Worm (Caenorhabditis elegans) whole organism, L1 larva: ENCODE measurements around the gene F40F8.12.

Experiments
- C34B4.2 ChIP-seq: sonication (generic microtip); optimal IDR thresholded peaks from 2 replicates; lab custom pipeline; 2017; ENCODE audit warnings: mild to moderate bottlenecking, missing genetic modification characterization, missing compliant biosample characterization
- blmp-1 ChIP-seq: fragments of 150-350 bp; optimal IDR thresholded peaks from 2 replicates; lab custom pipeline; 2014; ENCODE audit warnings: missing biosample characterization, missing genetic modification characterization
- ceh-88 ChIP-seq: fragments of 200-800 bp; sonication (Bioruptor generic); IDR thresholded peaks from 2 replicates; pipeline ENCODE4 v1.3.6; 2022; ENCODE audit warnings: missing genetic modification characterization, missing compliant biosample characterization
- ceh-90 ChIP-seq: sonication (generic microtip); optimal IDR thresholded peaks from 2 replicates; lab custom pipeline; 2016; ENCODE audit warnings: missing genetic modification characterization, missing compliant biosample characterization
- dpl-1 ChIP-seq, 3 experiments: fragments of 150-350 bp in 2 of 3; sonication (generic microtip) in 1 of 3; optimal IDR thresholded peaks; 2 replicates each; lab custom pipeline; 2014 to 2017; ENCODE audit warnings: missing biosample characterization in 3 of 3, missing genetic modification characterization in 3 of 3, missing genetic modification reagents in 3 of 3
- efl-1 ChIP-seq, 4 experiments: fragments of 150-350 bp; optimal IDR thresholded peaks in 3 of 4; peaks in 1 of 4; 1 replicate in 1 of 4; 2 replicates in 3 of 4; lab custom pipeline; 2014; ENCODE audit warnings: missing biosample characterization in 2 of 4, missing genetic modification characterization in 2 of 4, missing genetic modification reagents in 2 of 4
- efl-3 ChIP-seq: fragments of 200-800 bp; sonication (Bioruptor generic); optimal IDR thresholded peaks from 2 replicates; lab custom pipeline; 2018; ENCODE audit warnings: mild to moderate bottlenecking, missing genetic modification characterization, missing compliant biosample characterization
- egl-13 ChIP-seq: sonication (generic microtip); optimal IDR thresholded peaks from 2 replicates; lab custom pipeline; 2016; ENCODE audit warnings: missing genotype, missing genetic modification reagents, missing genetic modification characterization, missing compliant biosample characterization
- egl-27 ChIP-seq, 2 experiments: fragments of 150-350 bp in 1 of 2; sonication (generic microtip); optimal IDR thresholded peaks; 3 replicates each; lab custom pipeline; 2017 to 2018; ENCODE audit warnings: missing biosample characterization in 2 of 2, missing genetic modification characterization in 2 of 2, missing genetic modification reagents in 2 of 2
- elt-2 ChIP-seq: sonication (generic microtip); optimal IDR thresholded peaks from 2 replicates; lab custom pipeline; 2016; ENCODE audit warnings: missing genetic modification characterization, mild to moderate bottlenecking, inconsistent platforms, missing compliant biosample characterization, missing genetic modification reagents
- elt-3 ChIP-seq, 6 experiments: fragments of 150-350 bp in 1 of 6; sonication (generic microtip); optimal IDR thresholded peaks; 2 replicates each; lab custom pipeline; 2017 to 2018; ENCODE audit warnings: missing biosample characterization in 6 of 6, missing genetic modification characterization in 6 of 6, inconsistent platforms in 1 of 6
- ets-5 ChIP-seq: fragments of 200-800 bp; sonication (Bioruptor generic); IDR thresholded peaks from 2 replicates; pipeline ENCODE4 v1.3.6; 2022; ENCODE audit warnings: missing genetic modification characterization, missing compliant biosample characterization
- grh-1 ChIP-seq: fragments of 200-800 bp; sonication (Bioruptor generic); IDR thresholded peaks from 2 replicates; pipeline ENCODE4 v1.3.6; 2022; ENCODE audit warnings: missing genetic modification reagents, missing genetic modification characterization, missing compliant biosample characterization
- irx-1 ChIP-seq: sonication (generic microtip); optimal IDR thresholded peaks from 2 replicates; lab custom pipeline; 2016; ENCODE audit warnings: missing genetic modification characterization, missing compliant biosample characterization
- isw-1 ChIP-seq: fragments of 200-800 bp; sonication (Bioruptor generic); IDR thresholded peaks from 2 replicates; pipeline ENCODE4 v1.3.6; 2022; ENCODE audit warnings: missing genetic modification characterization, missing compliant biosample characterization
- lin-35 ChIP-seq, 2 experiments: fragments of 150-350 bp; optimal IDR thresholded peaks; 2 replicates each; lab custom pipeline; 2014; ENCODE audit warnings: missing biosample characterization in 2 of 2, missing genetic modification characterization in 2 of 2, missing genetic modification reagents in 2 of 2
- lir-3 ChIP-seq: sonication (generic microtip); optimal IDR thresholded peaks from 2 replicates; lab custom pipeline; 2016; ENCODE audit warnings: mild to moderate bottlenecking, missing genetic modification characterization, moderate library complexity, missing compliant biosample characterization; ENCODE audit not compliant: poor library complexity
- lsy-2 ChIP-seq, 2 experiments: fragments of 150-350 bp; optimal IDR thresholded peaks; 2 replicates each; lab custom pipeline; 2014; ENCODE audit warnings: missing biosample characterization in 2 of 2, missing genetic modification characterization in 2 of 2
- mab-9 ChIP-seq: fragments of 200-800 bp; sonication (Bioruptor generic); IDR thresholded peaks from 2 replicates; pipeline ENCODE4 v1.3.6; 2022; ENCODE audit warnings: missing genetic modification reagents, missing genetic modification characterization, missing compliant biosample characterization
- mdl-1 ChIP-seq, 2 experiments: fragments of 150-350 bp; optimal IDR thresholded peaks; 2 replicates each; lab custom pipeline; 2014 to 2017; ENCODE audit warnings: missing biosample characterization in 2 of 2, missing genetic modification characterization in 2 of 2, inconsistent platforms in 1 of 2
- mef-2 ChIP-seq: fragments of 150-350 bp; optimal IDR thresholded peaks from 2 replicates; lab custom pipeline; 2014; ENCODE audit warnings: missing biosample characterization, missing genetic modification characterization
- nhr-19 ChIP-seq: fragments of 200-800 bp; sonication (Bioruptor generic); conservative IDR thresholded peaks from 2 replicates; pipeline ENCODE4 v1.3.6; 2022; ENCODE audit warnings: missing genetic modification characterization, missing compliant biosample characterization
- nhr-28 ChIP-seq: fragments of 150-350 bp; optimal IDR thresholded peaks from 2 replicates; lab custom pipeline; 2014; ENCODE audit warnings: missing biosample characterization, missing genetic modification characterization
- nhr-47 ChIP-seq: sonication (generic microtip); optimal IDR thresholded peaks from 2 replicates; lab custom pipeline; 2016; ENCODE audit warnings: mild to moderate bottlenecking, missing genetic modification characterization, moderate library complexity, missing compliant biosample characterization
- nhr-84 ChIP-seq: sonication (generic microtip); optimal IDR thresholded peaks from 2 replicates; lab custom pipeline; 2017; ENCODE audit warnings: missing biosample characterization, missing genetic modification characterization
- nhr-90 ChIP-seq: sonication (generic microtip); optimal IDR thresholded peaks from 2 replicates; lab custom pipeline; 2016; ENCODE audit warnings: mild to moderate bottlenecking, missing genetic modification characterization, missing compliant biosample characterization; ENCODE audit not compliant: poor library complexity
- snu-23 ChIP-seq: sonication (generic microtip); optimal IDR thresholded peaks from 2 replicates; lab custom pipeline; 2016; ENCODE audit warnings: missing genetic modification characterization, missing compliant biosample characterization
- sup-37 ChIP-seq: fragments of 200-800 bp; sonication (Bioruptor generic); optimal IDR thresholded peaks from 2 replicates; lab custom pipeline; 2018; ENCODE audit warnings: mild to moderate bottlenecking, missing genetic modification characterization, missing compliant biosample characterization
- tbx-2 ChIP-seq: sonication (generic microtip); optimal IDR thresholded peaks from 2 replicates; lab custom pipeline; 2016; ENCODE audit warnings: missing genetic modification characterization, missing compliant biosample characterization
- unc-30 ChIP-seq: sonication (generic microtip); optimal IDR thresholded peaks from 2 replicates; lab custom pipeline; 2017; ENCODE audit warnings: missing biosample characterization, missing genetic modification characterization
- unc-62 ChIP-seq: fragments of 150-350 bp; optimal IDR thresholded peaks from 2 replicates; lab custom pipeline; 2014; ENCODE audit warnings: missing biosample characterization, missing genetic modification reagents, missing genetic modification characterization
- vab-15 ChIP-seq: sonication (generic microtip); optimal IDR thresholded peaks from 2 replicates; lab custom pipeline; 2017; ENCODE audit warnings: missing genotype, mild to moderate bottlenecking, missing genetic modification characterization, missing compliant biosample characterization
- zip-4 ChIP-seq: fragments of 200-800 bp; sonication (Bioruptor generic); optimal IDR thresholded peaks from 2 replicates; lab custom pipeline; 2018; ENCODE audit warnings: mild to moderate bottlenecking, missing genetic modification characterization, moderate library complexity, missing compliant biosample characterization

The F40F8.12 gene

DNA sequence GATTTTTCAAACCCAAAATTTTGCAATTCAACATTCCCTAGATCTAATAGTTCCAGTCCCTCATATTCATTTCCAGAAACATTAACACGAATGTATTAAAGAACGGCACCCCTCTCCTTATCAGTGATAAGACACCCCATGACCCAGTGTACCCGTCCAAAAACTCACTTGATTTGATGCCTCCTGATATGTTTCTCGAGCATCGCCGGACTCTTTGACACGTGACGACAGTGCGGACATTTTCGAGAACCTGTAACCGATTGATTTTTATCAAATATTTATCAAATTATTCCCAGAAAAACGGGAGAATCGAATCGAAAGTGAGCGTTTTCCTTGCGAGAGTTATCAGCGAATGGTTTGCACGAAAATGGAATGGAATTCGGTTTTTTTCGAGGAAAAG, 21.4 kb downstream of the F40F8.12 start (continued):
- TF ChIP-seq mef-2 (tag; lab: Kevin White, UChicago) (no peak), grh-1 (GFP tag; lab: Robert Waterston, UW) (no peak), irx-1 (tag; lab: Kevin White, UChicago) (no peak), mdl-1 (tag; optimal IDR thresholded peaks at IDR 0.05; lab: Kevin White, UChicago) (peak in 1 of 2 experiments; percentile 40), elt-3 (tag; optimal IDR thresholded peaks at IDR 0.05; lab: Kevin White, UChicago) (no peak), efl-1 (optimal IDR thresholded peaks at IDR 0.05; lab: Kevin White, UChicago) (no peak), efl-1 (GFP tag; optimal IDR thresholded peaks at IDR 0.05 in 1 of 2; lab: Kevin White, UChicago) (peak in 1 of 2 experiments; percentile 41), sup-37 (no peak), blmp-1 (tag; lab: Kevin White, UChicago) (no peak), dpl-1 (GFP tag; optimal IDR thresholded peaks at IDR 0.05; lab: Kevin White, UChicago) (no peak), lin-35 (GFP tag; optimal IDR thresholded peaks at IDR 0.05; lab: Kevin White, UChicago) (peak in 1 of 2 experiments; percentile 52)
- TF ChIP-seq, all 84 proteins: peak for 6

DNA sequence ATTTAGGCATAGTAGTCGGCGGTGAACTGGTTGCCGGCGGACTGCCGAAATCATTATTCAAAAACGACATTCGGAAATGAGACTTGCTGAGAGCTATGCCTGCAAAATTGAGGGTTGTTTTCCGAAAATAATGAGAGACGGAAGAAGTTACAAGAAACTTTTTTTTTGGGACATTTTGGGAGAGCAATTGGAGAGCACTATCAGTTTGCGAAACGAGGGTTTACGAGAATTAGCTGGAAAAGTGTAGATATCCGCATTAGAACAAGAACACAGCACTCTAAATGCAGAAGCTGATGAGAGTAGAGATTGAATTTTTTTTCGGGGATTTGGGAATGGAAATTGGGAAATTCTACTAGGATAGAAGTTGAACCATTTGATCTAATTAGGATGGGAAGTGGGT, 22.9 kb downstream of the F40F8.12 start, which contains the start of gene pqm-1:
Gene pqm-1 (minus strand): TSS at position 101 of the 400 bp plus-strand sequence.
- TF ChIP-seq mdl-1 (tag; optimal IDR thresholded peaks at IDR 0.05; lab: Kevin White, UChicago) (no peak), egl-27 (tag; optimal IDR thresholded peaks at IDR 0.05; lab: Kevin White, UChicago) (no peak), vab-15 (tag; lab: Kevin White, UChicago) (no peak), isw-1 (GFP tag; lab: Robert Waterston, UW) (no peak), nhr-90 (no peak), nhr-28 (tag; lab: Kevin White, UChicago) (no peak), unc-30 (no peak), zip-4 (GFP tag; lab: Kevin White, UChicago) (no peak), nhr-47 (tag; lab: Kevin White, UChicago) (no peak), lir-3 (tag; lab: Kevin White, UChicago) (no peak), C34B4.2 (no peak), snu-23 (GFP tag; lab: Kevin White, UChicago) (no peak), efl-3 (no peak), ceh-90 (tag; lab: Kevin White, UChicago) (no peak), irx-1 (tag; lab: Kevin White, UChicago) (no peak), mab-9 (GFP tag; lab: Robert Waterston, UW) (no peak), egl-13 (tag; lab: Kevin White, UChicago) (no peak)

DNA sequence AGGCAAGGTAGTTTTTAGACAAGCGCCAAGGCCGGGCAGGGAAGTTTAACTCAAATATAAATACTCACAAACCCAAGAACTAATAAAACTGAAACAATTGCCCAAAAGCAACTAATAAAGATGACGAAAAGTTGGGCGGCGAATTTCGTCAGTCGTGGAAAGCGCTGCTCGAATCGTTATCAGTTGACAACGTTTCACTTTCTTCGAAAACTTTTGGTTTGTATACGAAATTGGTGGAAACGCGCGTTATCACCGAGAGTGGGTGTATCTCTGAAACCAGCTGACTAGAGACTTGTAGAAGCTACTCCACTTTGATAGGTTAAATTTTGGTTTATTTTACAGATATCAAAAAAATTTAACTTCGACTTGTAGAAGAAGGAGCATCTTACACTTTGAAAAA, 23.5 kb downstream of the F40F8.12 start:
- TF ChIP-seq elt-2, result peak; percentile 9
- TF ChIP-seq efl-3, result no peak
- TF ChIP-seq, all 84 proteins: peak for 1

DNA sequence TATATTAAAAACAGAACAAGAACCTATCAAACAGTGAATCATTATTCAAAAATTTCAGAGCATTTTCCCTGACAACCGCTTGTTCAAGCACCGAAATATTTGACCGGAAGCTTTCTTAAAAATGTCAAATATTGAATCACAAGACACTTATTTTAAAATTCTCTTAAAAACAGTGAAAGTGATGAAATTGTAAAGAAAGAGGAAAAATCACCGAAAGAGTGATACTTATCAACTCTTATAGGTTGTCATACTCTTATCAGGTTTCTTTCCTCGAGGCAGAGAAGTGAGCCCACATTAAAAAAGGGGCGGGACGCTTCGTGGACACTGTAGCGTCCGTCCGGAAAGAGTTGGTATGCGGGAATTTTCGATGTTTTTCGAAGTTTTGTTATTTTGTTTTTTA, 24.2 kb downstream of the F40F8.12 start:
- TF ChIP-seq elt-2, result peak; percentile 72
- no peak for TF ChIP-seq unc-62 (GFP tag; lab: Kevin White, UChicago)
- TF ChIP-seq, all 84 proteins: peak for 1

DNA sequence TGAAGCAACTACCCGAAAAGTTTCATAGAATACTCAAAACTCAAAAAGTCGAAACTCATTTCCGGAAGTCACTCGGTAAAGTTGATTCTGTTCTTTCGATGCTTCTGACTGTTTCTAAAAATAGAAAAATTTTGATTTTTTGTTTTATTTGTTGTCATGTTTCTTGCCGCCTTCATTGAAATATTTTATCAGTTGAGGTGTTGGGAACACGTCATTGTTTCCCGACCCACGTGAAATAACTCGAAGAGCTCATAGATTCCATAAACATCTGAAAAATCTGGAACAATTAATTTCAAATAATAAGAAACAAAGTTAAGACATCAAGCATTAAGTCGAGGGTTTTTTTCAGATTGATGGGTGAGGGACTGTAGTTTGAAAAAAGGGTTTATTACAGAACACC, 25.3 kb downstream of the F40F8.12 start:
- no peak for TF ChIP-seq ceh-88 (GFP tag; lab: Robert Waterston, UW)
- peak; percentile 12 for TF ChIP-seq elt-2

DNA sequence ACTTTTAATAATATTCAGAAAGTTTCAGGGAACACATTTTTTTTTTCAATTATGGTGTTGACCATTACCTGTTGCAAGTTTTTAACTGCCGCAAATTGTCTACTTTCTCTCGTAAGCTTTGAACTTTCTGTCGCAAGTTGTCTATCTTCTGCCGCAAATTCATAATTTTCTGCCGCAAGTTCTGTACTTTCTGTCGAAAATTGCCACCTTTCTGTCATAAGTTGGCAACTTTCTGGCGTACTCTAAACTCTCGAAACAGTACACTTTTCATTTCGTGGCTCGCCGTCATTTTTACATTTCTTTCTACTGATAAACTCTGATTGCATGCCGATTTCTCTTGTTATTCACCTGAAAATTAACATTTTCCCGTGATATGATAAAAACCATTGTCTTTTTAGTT, 25.8 kb downstream of the F40F8.12 start:
- TF ChIP-seq lsy-2 (tag; optimal IDR thresholded peaks at IDR 0.05; lab: Kevin White, UChicago), result no peak
- TF ChIP-seq nhr-19 (GFP tag; lab: Robert Waterston, UW), result no peak
- no peak for TF ChIP-seq mab-9 (GFP tag; lab: Robert Waterston, UW)
- no peak for TF ChIP-seq tbx-2 (tag; lab: Kevin White, UChicago)
- TF ChIP-seq nhr-84 (tag; lab: Kevin White, UChicago), result no peak
- no peak for TF ChIP-seq ets-5 (GFP tag; lab: Robert Waterston, UW)
- no peak for TF ChIP-seq sup-37
